Fruit fly (Drosophila melanogaster) whole organism, embryonic: ENCODE data around the gene CG17768.

Experiments used
- B-H1 ChIP-seq: fragments of 200-800 bp; sonication (Bioruptor generic); IDR thresholded peaks from 3 replicates; pipeline ENCODE4 v1.3.6; 2022; ENCODE audit warnings: missing biosample characterization, missing genetic modification characterization
- Blimp-1 ChIP-seq: fragments of 200-800 bp; sonication (Bioruptor generic); optimal IDR thresholded peaks from 3 replicates; lab custom pipeline; 2018; ENCODE audit warnings: missing biosample characterization, missing genetic modification characterization, mild to moderate bottlenecking, moderate library complexity, missing genetic modification reagents
- CG10147 ChIP-seq: fragments of 200-800 bp; sonication (Bioruptor generic); optimal IDR thresholded peaks from 2 replicates; lab custom pipeline; 2019; ENCODE audit warnings: missing biosample characterization, mild to moderate bottlenecking, missing genetic modification characterization, moderate library complexity
- CG11398 ChIP-seq: fragments of 200-800 bp; sonication (Bioruptor generic); optimal IDR thresholded peaks from 2 replicates; lab custom pipeline; 2016; ENCODE audit warnings: missing biosample characterization, missing genetic modification characterization
- CG12104 ChIP-seq: fragments of 200-800 bp; sonication (Bioruptor generic); optimal IDR thresholded peaks from 3 replicates; lab custom pipeline; 2016; ENCODE audit warnings: missing biosample characterization, missing genetic modification characterization
- CG12299 ChIP-seq: fragments of 200-800 bp; sonication (Bioruptor generic); optimal IDR thresholded peaks from 2 replicates; lab custom pipeline; 2018; ENCODE audit warnings: missing biosample characterization, mild to moderate bottlenecking, missing genetic modification characterization
- CG1233 ChIP-seq: fragments of 200-800 bp; sonication (Bioruptor generic); optimal IDR thresholded peaks from 4 replicates; lab custom pipeline; 2018; ENCODE audit warnings: missing biosample characterization, mild to moderate bottlenecking, missing genetic modification characterization
- CG12942 ChIP-seq: fragments of 200-800 bp; sonication (Bioruptor generic); optimal IDR thresholded peaks from 3 replicates; lab custom pipeline; 2016; ENCODE audit warnings: missing biosample characterization, missing genetic modification characterization
- CG14710 ChIP-seq: fragments of 200-800 bp; sonication (Bioruptor generic); optimal IDR thresholded peaks from 3 replicates; lab custom pipeline; 2019; ENCODE audit warnings: missing biosample characterization, mild to moderate bottlenecking, missing genetic modification characterization, moderate library complexity
- CG14965 ChIP-seq: fragments of 200-800 bp; sonication (Bioruptor generic); optimal IDR thresholded peaks from 2 replicates; lab custom pipeline; 2016; ENCODE audit warnings: missing biosample characterization, missing genetic modification characterization, borderline replicate concordance
- CG16815 ChIP-seq: fragments of 200-800 bp; sonication (Bioruptor generic); optimal IDR thresholded peaks from 3 replicates; lab custom pipeline; 2017; ENCODE audit warnings: missing biosample characterization, mild to moderate bottlenecking, missing genetic modification characterization
- CG17186 ChIP-seq: fragments of 200-800 bp; sonication (Bioruptor generic); optimal IDR thresholded peaks from 3 replicates; lab custom pipeline; 2017; ENCODE audit warnings: missing biosample characterization, missing genetic modification reagents, missing genetic modification characterization
- CG18476 ChIP-seq: fragments of 200-800 bp; sonication (Bioruptor generic); optimal IDR thresholded peaks from 2 replicates; lab custom pipeline; 2016; ENCODE audit warnings: missing biosample characterization, mild to moderate bottlenecking, missing genetic modification characterization
- CG18764 ChIP-seq: fragments of 200-800 bp; sonication (Bioruptor generic); optimal IDR thresholded peaks from 3 replicates; lab custom pipeline; 2016; ENCODE audit warnings: missing biosample characterization, missing genetic modification characterization
- CG31365 ChIP-seq: fragments of 200-800 bp; sonication (Bioruptor generic); optimal IDR thresholded peaks from 2 replicates; lab custom pipeline; 2018; ENCODE audit warnings: missing biosample characterization, mild to moderate bottlenecking, missing genetic modification characterization
- CG33557 ChIP-seq: fragments of 200-800 bp; sonication (Bioruptor generic); optimal IDR thresholded peaks from 2 replicates; lab custom pipeline; 2019; ENCODE audit warnings: missing biosample characterization, mild to moderate bottlenecking, missing genetic modification characterization, moderate library complexity
- CG34422 ChIP-seq: fragments of 200-800 bp; sonication (Bioruptor generic); IDR thresholded peaks from 3 replicates; pipeline ENCODE4 v1.3.6; 2022; ENCODE audit warnings: missing biosample characterization, missing genetic modification characterization
- CG3726 ChIP-seq: fragments of 200-800 bp; sonication (Bioruptor generic); IDR thresholded peaks from 3 replicates; pipeline ENCODE4, ENCODE4 v1.3.6; 2022; ENCODE audit warnings: missing biosample characterization, missing genetic modification characterization
- CG4360 ChIP-seq: fragments of 200-800 bp; sonication (Bioruptor generic); IDR thresholded peaks from 2 replicates; pipeline ENCODE4 v1.3.6; 2022; ENCODE audit warnings: missing biosample characterization, missing genetic modification characterization
- CG6689 ChIP-seq: fragments of 200-800 bp; sonication (Bioruptor generic); IDR thresholded peaks from 2 replicates; pipeline ENCODE4 v1.3.6; 2022; ENCODE audit warnings: missing biosample characterization, missing genetic modification characterization
- CG6854 ChIP-seq: fragments of 200-800 bp; sonication (Bioruptor generic); optimal IDR thresholded peaks from 3 replicates; lab custom pipeline; 2017; ENCODE audit warnings: missing biosample characterization, mild to moderate bottlenecking, missing genetic modification characterization
- CG7987 ChIP-seq: fragments of 200-800 bp; sonication (Bioruptor generic); optimal IDR thresholded peaks from 2 replicates; lab custom pipeline; 2018; ENCODE audit warnings: missing biosample characterization, mild to moderate bottlenecking, missing genetic modification characterization, moderate library complexity
- Chrac-16 ChIP-seq: fragments of 200-800 bp; sonication (Bioruptor generic); optimal IDR thresholded peaks from 3 replicates; lab custom pipeline; 2016; ENCODE audit warnings: missing biosample characterization, missing genetic modification characterization
- E2f1 ChIP-seq: fragments of 200-800 bp; sonication (Bioruptor generic); IDR thresholded peaks from 2 replicates; pipeline ENCODE4 v1.3.6; 2022; ENCODE audit warnings: missing biosample characterization, missing genetic modification characterization
- Hsf ChIP-seq: fragments of 200-800 bp; sonication (Bioruptor generic); optimal IDR thresholded peaks from 3 replicates; lab custom pipeline; 2016; ENCODE audit warnings: missing biosample characterization, missing genetic modification characterization
- Lhr ChIP-seq: fragments of 200-800 bp; sonication (Bioruptor generic); optimal IDR thresholded peaks from 3 replicates; lab custom pipeline; 2017; ENCODE audit warnings: mild to moderate bottlenecking, missing biosample characterization, missing genetic modification reagents, missing genetic modification characterization
- MESR4 ChIP-seq: fragments of 200-800 bp; sonication (Bioruptor generic); optimal IDR thresholded peaks from 2 replicates; lab custom pipeline; 2018; ENCODE audit warnings: missing biosample characterization, mild to moderate bottlenecking, missing genetic modification characterization, moderate library complexity
- Med ChIP-seq: fragments of 200-800 bp; sonication (Bioruptor generic); peaks from one replicate; lab custom pipeline; 2016; ENCODE audit warnings: missing biosample characterization, missing genetic modification characterization, mild to moderate bottlenecking, inconsistent platforms, moderate library complexity
- Meics ChIP-seq: fragments of 200-800 bp; sonication (Bioruptor generic); optimal IDR thresholded peaks from 2 replicates; lab custom pipeline; 2017; ENCODE audit warnings: missing biosample characterization, mild to moderate bottlenecking, missing genetic modification characterization
- NfI ChIP-seq: fragments of 200-800 bp; sonication (Bioruptor generic); optimal IDR thresholded peaks from 3 replicates; lab custom pipeline; 2018; ENCODE audit warnings: missing biosample characterization, mild to moderate bottlenecking, missing genetic modification characterization, moderate library complexity
- Rfx ChIP-seq: fragments of 200-800 bp; sonication (Bioruptor generic); IDR thresholded peaks from 2 replicates; pipeline ENCODE4 v1.3.6; 2022; ENCODE audit warnings: missing biosample characterization, missing genetic modification characterization
- TFAM ChIP-seq: fragments of 200-800 bp; sonication (Bioruptor generic); optimal IDR thresholded peaks from 2 replicates; lab custom pipeline; 2017; ENCODE audit warnings: missing biosample characterization, missing genetic modification characterization, inconsistent platforms
- ap ChIP-seq: fragments of 200-800 bp; sonication (Bioruptor generic); IDR thresholded peaks from 2 replicates; pipeline ENCODE4 v1.3.6; 2022; ENCODE audit warnings: missing biosample characterization, missing genetic modification characterization
- bab2 ChIP-seq: fragments of 200-800 bp; sonication (Bioruptor generic); optimal IDR thresholded peaks from 2 replicates; lab custom pipeline; 2016; ENCODE audit warnings: missing biosample characterization, missing genetic modification characterization
- cato ChIP-seq: fragments of 200-800 bp; sonication (Bioruptor generic); optimal IDR thresholded peaks from 2 replicates; lab custom pipeline; 2016; ENCODE audit warnings: missing biosample characterization, missing genetic modification characterization, borderline replicate concordance
- croc ChIP-seq: fragments of 200-800 bp; sonication (Bioruptor generic); conservative IDR thresholded peaks from 3 replicates; pipeline ENCODE4 v1.3.6; 2022; ENCODE audit warnings: missing biosample characterization, missing genetic modification characterization
- dan ChIP-seq: fragments of 200-800 bp; sonication (Bioruptor generic); IDR thresholded peaks from 2 replicates; pipeline ENCODE4 v1.3.6; 2022; ENCODE audit warnings: missing biosample characterization, missing genetic modification characterization
- dmrt11E ChIP-seq: fragments of 200-800 bp; sonication (Bioruptor generic); optimal IDR thresholded peaks from 3 replicates; lab custom pipeline; 2018; ENCODE audit warnings: missing biosample characterization, mild to moderate bottlenecking, missing genetic modification characterization, moderate library complexity
- h ChIP-seq: fragments of >200 bp; optimal IDR thresholded peaks from 2 replicates; lab custom pipeline; 2017
- knrl ChIP-seq: fragments of 200-800 bp; sonication (Bioruptor generic); IDR thresholded peaks from 3 replicates; pipeline ENCODE4 v1.3.6; 2022; ENCODE audit warnings: missing biosample characterization, missing genetic modification characterization; ENCODE audit not compliant: partially characterized antibody
- pfk ChIP-seq: fragments of 200-800 bp; sonication (Bioruptor generic); optimal IDR thresholded peaks from 2 replicates; lab custom pipeline; 2018; ENCODE audit warnings: missing biosample characterization, mild to moderate bottlenecking, missing genetic modification characterization, moderate library complexity
- pita ChIP-seq: fragments of 200-800 bp; sonication (Bioruptor generic); optimal IDR thresholded peaks from 2 replicates; lab custom pipeline; 2017; ENCODE audit warnings: missing biosample characterization, mild to moderate bottlenecking, missing genetic modification characterization
- prd ChIP-seq, 3 experiments: fragments of >200 bp in 2 of 3; fragments of 200-800 bp in 1 of 3; sonication (Bioruptor generic) in 1 of 3; optimal IDR thresholded peaks in 2 of 3; IDR thresholded peaks in 1 of 3; 2 replicates in 2 of 3; 3 replicates in 1 of 3; pipeline versions ENCODE4 v1.3.6 to Lab custom; 2017 to 2022; ENCODE audit warnings: missing biosample characterization in 1 of 3, missing genetic modification characterization in 1 of 3
- rib ChIP-seq: fragments of 200-800 bp; sonication (Bioruptor generic); IDR thresholded peaks from 2 replicates; pipeline ENCODE4 v1.3.6; 2022; ENCODE audit warnings: missing biosample characterization, missing genetic modification characterization
- salm ChIP-seq: fragments of 200-800 bp; sonication (Bioruptor generic); optimal IDR thresholded peaks from 2 replicates; lab custom pipeline; 2018; ENCODE audit warnings: missing biosample characterization, mild to moderate bottlenecking, missing genetic modification characterization
- so ChIP-seq: fragments of 200-800 bp; sonication (Bioruptor generic); IDR thresholded peaks from 3 replicates; pipeline ENCODE4 v1.3.6; 2022; ENCODE audit warnings: missing biosample characterization, missing genetic modification characterization
- sug ChIP-seq: fragments of 200-800 bp; optimal IDR thresholded peaks from 2 replicates; lab custom pipeline; 2019; ENCODE audit warnings: missing biosample characterization, mild to moderate bottlenecking, missing genetic modification characterization, moderate library complexity
- tgo ChIP-seq: fragments of 200-800 bp; sonication (Bioruptor generic); IDR thresholded peaks from 3 replicates; pipeline ENCODE4 v1.3.6; 2022; ENCODE audit warnings: missing biosample characterization, missing genetic modification characterization
- zen2 ChIP-seq: fragments of 200-800 bp; sonication (Bioruptor generic); IDR thresholded peaks from 3 replicates; pipeline ENCODE4 v1.3.6; 2022; ENCODE audit warnings: missing biosample characterization, missing genetic modification characterization; ENCODE audit not compliant: partially characterized antibody

CG17768 gene

DNA sequence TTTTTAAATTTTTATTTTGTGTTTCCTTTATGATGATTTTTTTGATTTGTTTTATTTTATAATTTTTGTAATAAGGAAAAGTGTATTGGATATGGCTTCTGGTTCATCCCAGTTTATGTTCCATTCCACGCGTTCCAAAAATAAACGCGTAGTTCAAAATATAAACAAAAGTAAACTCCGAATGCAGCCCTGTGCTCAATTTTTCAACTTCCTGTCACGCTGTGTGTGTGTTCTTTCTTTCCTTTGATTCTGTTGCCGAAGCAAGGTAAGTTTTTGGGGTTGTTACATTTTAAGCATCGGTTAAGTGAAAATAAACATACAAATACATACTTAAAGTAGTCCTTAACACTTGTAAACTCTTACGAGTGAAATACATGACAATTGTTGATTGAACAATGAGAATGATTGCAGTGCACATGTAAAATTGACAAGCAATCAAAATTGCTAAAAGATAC lies 3.1 kb upstream of the CG17768 start, which contains the start of the genes Ip259 and RpS27A (continued):
- TF ChIP-seq rib (GFP tag; lab: Robert Waterston, UW) (0 out of 2 replicates have a peak, but pooled peaks have one; percentile 59), CG33557 (GFP tag; lab: Kevin White, UChicago) (peak; percentile 69), CG6854 (GFP tag; lab: Kevin White, UChicago) (peak; percentile 71), cato (peak; percentile 36), sug (tag; lab: Kevin White, UChicago) (peak; percentile 75), dan (GFP tag; lab: Robert Waterston, UW) (no peak), Blimp-1 (GFP tag; lab: Kevin White, UChicago) (no peak), pfk (GFP tag; lab: Kevin White, UChicago) (peak; percentile 96), CG17186 (GFP tag; lab: Kevin White, UChicago) (peak; percentile 41), CG6689 (GFP tag; lab: Robert Waterston, UW) (peak; percentile 59), MESR4 (GFP tag; lab: Kevin White, UChicago) (peak; percentile 100), CG14710 (tag; lab: Kevin White, UChicago) (peak; percentile 73), so (peak; percentile 53; the same call in 1 of the 3 replicates), CG18476 (GFP tag; lab: Kevin White, UChicago) (peak; percentile 42), pita (GFP tag; lab: Kevin White, UChicago) (no peak), TFAM (no peak), CG1233 (GFP tag; lab: Kevin White, UChicago) (peak; percentile 89), Meics (GFP tag; lab: Kevin White, UChicago) (peak; percentile 91), zen2 (GFP tag; lab: Robert Waterston, UW) (no peak), CG7987 (GFP tag; lab: Kevin White, UChicago) (peak; percentile 91), CG11398 (peak; percentile 67), Hsf (peak; percentile 80), CG12104 (peak; percentile 85), dmrt11E (tag; lab: Kevin White, UChicago) (peak; percentile 71), Med (GFP tag; lab: Kevin White, UChicago) (peak; percentile 97), CG14965 (GFP tag; lab: Kevin White, UChicago) (no peak), CG16815 (GFP tag; lab: Kevin White, UChicago) (peak; percentile 6), Chrac-16 (GFP tag; lab: Kevin White, UChicago) (peak; percentile 52), CG34422 (GFP tag; lab: Robert Waterston, UW) (peak; percentile 83; the same call in 2 of the 3 replicates), CG4360 (GFP tag; lab: Robert Waterston, UW) (0 out of 2 replicates have a peak, but pooled peaks have one; percentile 40), E2f1 (peak; percentile 61; the same call in 1 of the 2 replicates), Lhr (peak; percentile 74), tgo (GFP tag; lab: Robert Waterston, UW) (peak; percentile 55), ap (GFP tag; lab: Robert Waterston, UW) (no peak; the same call in 1 of the 2 replicates), h (no peak), NfI (GFP tag; lab: Kevin White, UChicago) (peak; percentile 93), croc (GFP tag; lab: Robert Waterston, UW) (peak; percentile 61), knrl (GFP tag; lab: Robert Waterston, UW) (no peak; the same call in 2 of the 3 replicates), CG12299 (peak; percentile 64), B-H1 (GFP tag; lab: Robert Waterston, UW) (peak; percentile 47; the same call in 2 of the 3 replicates), CG31365 (peak; percentile 42), Rfx (peak; percentile 86; the same call in 1 of the 2 replicates), salm (peak; percentile 21), bab2 (GFP tag; lab: Kevin White, UChicago) (peak; percentile 1), CG12942 (GFP tag; lab: Kevin White, UChicago) (peak; percentile 58), prd (optimal IDR thresholded peaks at IDR 0.05; lab: Kevin White, UChicago) (no peak), prd (GFP tag; IDR thresholded peaks at IDR 0.05; lab: Robert Waterston, UW) (peak; percentile 62; the same call in 2 of the 3 replicates), CG10147 (GFP tag; lab: Kevin White, UChicago) (peak; percentile 66), CG18764 (GFP tag; lab: Kevin White, UChicago) (peak; percentile 68), CG3726 (GFP tag; lab: Robert Waterston, UW) (no peak)
